Fruit fly (Drosophila melanogaster) whole organism, embryonic: ENCODE measurements around the gene Apoltp.

Experiments used
- ATbp ChIP-seq: fragments of 200-800 bp; sonication (Bioruptor generic); optimal IDR thresholded peaks from 2 replicates; lab custom pipeline; 2017; ENCODE audit warnings: missing biosample characterization, mild to moderate bottlenecking, missing genetic modification characterization, missing genetic modification reagents
- CG10431 ChIP-seq: fragments of 200-800 bp; sonication (Bioruptor generic); optimal IDR thresholded peaks from 3 replicates; lab custom pipeline; 2018; ENCODE audit warnings: missing biosample characterization, mild to moderate bottlenecking, missing genetic modification characterization
- CG11456 ChIP-seq: fragments of 200-800 bp; sonication (Bioruptor generic); IDR thresholded peaks from 3 replicates; pipeline ENCODE4 v1.3.6; 2022; ENCODE audit warnings: missing biosample characterization, missing genetic modification characterization
- CG11560 ChIP-seq: fragments of 200-800 bp; sonication (Bioruptor generic); IDR thresholded peaks from 3 replicates; pipeline ENCODE4 v1.3.6; 2022; ENCODE audit warnings: missing biosample characterization, missing genetic modification characterization
- CG11696 ChIP-seq: fragments of 200-800 bp; sonication (Bioruptor generic); IDR thresholded peaks from 2 replicates; pipeline ENCODE4 v1.3.6; 2022; ENCODE audit warnings: missing biosample characterization, missing genetic modification characterization
- CG12236 ChIP-seq: fragments of 200-800 bp; sonication (Bioruptor generic); optimal IDR thresholded peaks from 2 replicates; lab custom pipeline; 2016; ENCODE audit warnings: missing biosample characterization, missing genetic modification characterization
- CG13775 ChIP-seq: fragments of 200-800 bp; sonication (Bioruptor generic); optimal IDR thresholded peaks from 3 replicates; lab custom pipeline; 2017; ENCODE audit warnings: missing biosample characterization, mild to moderate bottlenecking, missing genetic modification characterization
- CG15601 ChIP-seq: fragments of 200-800 bp; sonication (Bioruptor generic); optimal IDR thresholded peaks from 3 replicates; lab custom pipeline; 2019; ENCODE audit warnings: missing biosample characterization, mild to moderate bottlenecking, missing genetic modification characterization, moderate library complexity
- CG17361 ChIP-seq: fragments of 200-800 bp; sonication (Bioruptor generic); IDR thresholded peaks from 3 replicates; pipeline ENCODE4 v1.3.6; 2022; ENCODE audit warnings: missing biosample characterization, missing genetic modification characterization
- CG18476 ChIP-seq: fragments of 200-800 bp; sonication (Bioruptor generic); optimal IDR thresholded peaks from 2 replicates; lab custom pipeline; 2016; ENCODE audit warnings: missing biosample characterization, mild to moderate bottlenecking, missing genetic modification characterization
- CG2116 ChIP-seq: fragments of 200-800 bp; sonication (Bioruptor generic); optimal IDR thresholded peaks from 3 replicates; lab custom pipeline; 2018; ENCODE audit warnings: missing biosample characterization, mild to moderate bottlenecking, missing genetic modification characterization
- CG31224 ChIP-seq: fragments of 200-800 bp; sonication (Bioruptor generic); IDR thresholded peaks from 2 replicates; pipeline ENCODE4 v1.3.6; 2022; ENCODE audit warnings: missing biosample characterization, missing genetic modification characterization
- CG4424 ChIP-seq: fragments of 200-800 bp; sonication (Bioruptor generic); optimal IDR thresholded peaks from 3 replicates; lab custom pipeline; 2016; ENCODE audit warnings: missing biosample characterization, missing genetic modification characterization
- CG4617 ChIP-seq: fragments of 200-800 bp; sonication (Bioruptor generic); optimal IDR thresholded peaks from 3 replicates; lab custom pipeline; 2016; ENCODE audit warnings: missing biosample characterization, missing genetic modification characterization, borderline replicate concordance
- CG7372 ChIP-seq: fragments of 200-800 bp; sonication (Bioruptor generic); IDR thresholded peaks from 2 replicates; pipeline ENCODE4 v1.3.6; 2022; ENCODE audit warnings: missing biosample characterization, missing genetic modification characterization
- CG7556 ChIP-seq: fragments of 200-800 bp; sonication (Bioruptor generic); optimal IDR thresholded peaks from 2 replicates; lab custom pipeline; 2017; ENCODE audit warnings: missing biosample characterization, mild to moderate bottlenecking, missing genetic modification characterization
- CG7963 ChIP-seq: fragments of 200-800 bp; sonication (Bioruptor generic); IDR thresholded peaks from 3 replicates; pipeline ENCODE4 v1.3.6; 2022; ENCODE audit warnings: missing biosample characterization, missing genetic modification characterization; ENCODE audit not compliant: partially characterized antibody
- CG7987 ChIP-seq: fragments of 200-800 bp; sonication (Bioruptor generic); optimal IDR thresholded peaks from 2 replicates; lab custom pipeline; 2018; ENCODE audit warnings: missing biosample characterization, mild to moderate bottlenecking, missing genetic modification characterization, moderate library complexity
- CG8359 ChIP-seq: fragments of 200-800 bp; sonication (Bioruptor generic); optimal IDR thresholded peaks from 2 replicates; lab custom pipeline; 2017; ENCODE audit warnings: missing biosample characterization, mild to moderate bottlenecking, missing genetic modification characterization, borderline replicate concordance
- CG8765 ChIP-seq: fragments of 200-800 bp; sonication (Bioruptor generic); IDR thresholded peaks from 2 replicates; pipeline ENCODE4 v1.3.6; 2022; ENCODE audit warnings: missing biosample characterization, missing genetic modification characterization
- CG8924 ChIP-seq: fragments of 200-800 bp; optimal IDR thresholded peaks from 3 replicates; lab custom pipeline; 2019; ENCODE audit warnings: missing biosample characterization, mild to moderate bottlenecking, missing genetic modification characterization, moderate library complexity
- CG8944 ChIP-seq: fragments of 200-800 bp; sonication (Bioruptor generic); optimal IDR thresholded peaks from 3 replicates; lab custom pipeline; 2016; ENCODE audit warnings: missing biosample characterization, missing genetic modification characterization
- CG9437 ChIP-seq: fragments of 200-800 bp; sonication (Bioruptor generic); optimal IDR thresholded peaks from 2 replicates; lab custom pipeline; 2018; ENCODE audit warnings: missing biosample characterization, mild to moderate bottlenecking, missing genetic modification characterization
- Dp ChIP-seq: fragments of 200-800 bp; sonication (Bioruptor generic); optimal IDR thresholded peaks from 2 replicates; lab custom pipeline; 2018; ENCODE audit warnings: missing biosample characterization, mild to moderate bottlenecking, missing genetic modification characterization, moderate library complexity
- Gsc ChIP-seq: fragments of 200-800 bp; sonication (Bioruptor generic); IDR thresholded peaks from 2 replicates; pipeline ENCODE4 v1.3.6; 2022; ENCODE audit warnings: missing biosample characterization, missing genetic modification characterization
- Lhr ChIP-seq: fragments of 200-800 bp; sonication (Bioruptor generic); optimal IDR thresholded peaks from 3 replicates; lab custom pipeline; 2017; ENCODE audit warnings: mild to moderate bottlenecking, missing biosample characterization, missing genetic modification reagents, missing genetic modification characterization
- MESR4 ChIP-seq: fragments of 200-800 bp; sonication (Bioruptor generic); optimal IDR thresholded peaks from 2 replicates; lab custom pipeline; 2018; ENCODE audit warnings: missing biosample characterization, mild to moderate bottlenecking, missing genetic modification characterization, moderate library complexity
- Nf-YA ChIP-seq: fragments of 200-800 bp; sonication (Bioruptor generic); IDR thresholded peaks from 2 replicates; pipeline ENCODE4 v1.3.6; 2022; ENCODE audit warnings: missing biosample characterization, missing genetic modification characterization
- Oli ChIP-seq: fragments of 200-800 bp; sonication (Bioruptor generic); optimal IDR thresholded peaks from 2 replicates; lab custom pipeline; 2018; ENCODE audit warnings: missing biosample characterization, mild to moderate bottlenecking, missing genetic modification characterization, moderate library complexity
- Sry-β ChIP-seq: fragments of 200-800 bp; sonication (Bioruptor generic); optimal IDR thresholded peaks from 2 replicates; lab custom pipeline; 2018; ENCODE audit warnings: missing biosample characterization, mild to moderate bottlenecking, missing genetic modification characterization, moderate library complexity
- Xbp1 ChIP-seq: fragments of 200-800 bp; sonication (Bioruptor generic); optimal IDR thresholded peaks from 3 replicates; lab custom pipeline; 2016; ENCODE audit warnings: missing biosample characterization, mild to moderate bottlenecking, missing genetic modification characterization
- dm ChIP-seq: fragments of 200-800 bp; sonication (Bioruptor generic); optimal IDR thresholded peaks from 3 replicates; lab custom pipeline; 2016; ENCODE audit warnings: missing biosample characterization, missing genetic modification characterization
- fd64A ChIP-seq: fragments of 200-800 bp; sonication (Bioruptor generic); optimal IDR thresholded peaks from 3 replicates; lab custom pipeline; 2018; ENCODE audit warnings: missing biosample characterization, mild to moderate bottlenecking, missing genetic modification characterization
- grn ChIP-seq: fragments of 200-800 bp; sonication (Bioruptor generic); optimal IDR thresholded peaks from 3 replicates; lab custom pipeline; 2017; ENCODE audit warnings: missing biosample characterization, missing genetic modification characterization
- hb ChIP-seq: fragments of 200-800 bp; sonication (Bioruptor generic); IDR thresholded peaks from 3 replicates; pipeline ENCODE4 v1.3.6; 2022; ENCODE audit warnings: missing biosample characterization, missing genetic modification characterization; ENCODE audit not compliant: partially characterized antibody
- kay ChIP-seq: fragments of 200-800 bp; sonication (Bioruptor generic); optimal IDR thresholded peaks from 2 replicates; lab custom pipeline; 2016; ENCODE audit warnings: missing biosample characterization, missing genetic modification characterization
- lilli ChIP-seq: fragments of 200-800 bp; sonication (Bioruptor generic); optimal IDR thresholded peaks from 3 replicates; lab custom pipeline; 2016; ENCODE audit warnings: missing biosample characterization, missing genetic modification characterization
- lola ChIP-seq, 3 experiments: fragments of >200 bp in 2 of 3; fragments of 200-800 bp in 1 of 3; sonication (Bioruptor generic) in 1 of 3; optimal IDR thresholded peaks; 2 replicates each; lab custom pipeline; 2017 to 2019; ENCODE audit warnings: missing biosample characterization in 3 of 3, missing genetic modification characterization in 3 of 3, mild to moderate bottlenecking in 1 of 3, moderate library complexity in 1 of 3
- p53 ChIP-seq: fragments of 200-800 bp; sonication (Bioruptor generic); optimal IDR thresholded peaks from 2 replicates; lab custom pipeline; 2016; ENCODE audit warnings: missing biosample characterization, missing genetic modification characterization
- run ChIP-seq: fragments of 200-800 bp; sonication (Bioruptor generic); optimal IDR thresholded peaks from 3 replicates; lab custom pipeline; 2018; ENCODE audit warnings: missing biosample characterization, mild to moderate bottlenecking, missing genetic modification characterization
- salm ChIP-seq: fragments of 200-800 bp; sonication (Bioruptor generic); optimal IDR thresholded peaks from 2 replicates; lab custom pipeline; 2018; ENCODE audit warnings: missing biosample characterization, mild to moderate bottlenecking, missing genetic modification characterization
- sc ChIP-seq, 3 experiments: fragments of >200 bp in 2 of 3; fragments of 200-800 bp in 1 of 3; sonication (Bioruptor generic) in 1 of 3; optimal IDR thresholded peaks; 2 replicates in 2 of 3; 3 replicates in 1 of 3; lab custom pipeline; 2017; ENCODE audit warnings: mild to moderate bottlenecking in 1 of 3, missing biosample characterization in 1 of 3, missing genetic modification characterization in 1 of 3, missing genetic modification reagents in 1 of 3
- scrt ChIP-seq: fragments of 200-800 bp; sonication (Bioruptor generic); optimal IDR thresholded peaks from 2 replicates; lab custom pipeline; 2018; ENCODE audit warnings: missing biosample characterization, mild to moderate bottlenecking, missing genetic modification characterization, moderate library complexity
- shn ChIP-seq: fragments of 200-800 bp; sonication (Bioruptor generic); optimal IDR thresholded peaks from 3 replicates; lab custom pipeline; 2016; ENCODE audit warnings: missing biosample characterization, missing genetic modification characterization
- sisA ChIP-seq: fragments of 200-800 bp; sonication (Bioruptor generic); IDR thresholded peaks from 2 replicates; pipeline ENCODE4 v1.3.6; 2022; ENCODE audit warnings: missing biosample characterization, missing genetic modification characterization
- sug ChIP-seq: fragments of 200-800 bp; optimal IDR thresholded peaks from 2 replicates; lab custom pipeline; 2019; ENCODE audit warnings: missing biosample characterization, mild to moderate bottlenecking, missing genetic modification characterization, moderate library complexity
- tll ChIP-seq, 2 experiments: fragments of 200-800 bp in 1 of 2; fragments of >200 bp in 1 of 2; sonication (Bioruptor generic) in 1 of 2; optimal IDR thresholded peaks; 2 replicates each; lab custom pipeline; 2017 to 2019; ENCODE audit warnings: missing biosample characterization in 2 of 2, missing genetic modification characterization in 2 of 2, mild to moderate bottlenecking in 1 of 2, moderate library complexity in 1 of 2
- unpg ChIP-seq: fragments of 200-800 bp; sonication (Bioruptor generic); optimal IDR thresholded peaks from 3 replicates; lab custom pipeline; 2018; ENCODE audit warnings: missing biosample characterization, mild to moderate bottlenecking, missing genetic modification characterization, moderate library complexity
- vfl ChIP-seq: fragments of 200-800 bp; sonication (Bioruptor generic); optimal IDR thresholded peaks from 2 replicates; lab custom pipeline; 2016; ENCODE audit warnings: missing biosample characterization, missing genetic modification characterization
- z ChIP-seq: fragments of 200-800 bp; sonication (Bioruptor generic); IDR thresholded peaks from 3 replicates; pipeline ENCODE4 v1.3.6; 2022; ENCODE audit warnings: missing biosample characterization, missing genetic modification characterization

Apoltp gene

DNA sequence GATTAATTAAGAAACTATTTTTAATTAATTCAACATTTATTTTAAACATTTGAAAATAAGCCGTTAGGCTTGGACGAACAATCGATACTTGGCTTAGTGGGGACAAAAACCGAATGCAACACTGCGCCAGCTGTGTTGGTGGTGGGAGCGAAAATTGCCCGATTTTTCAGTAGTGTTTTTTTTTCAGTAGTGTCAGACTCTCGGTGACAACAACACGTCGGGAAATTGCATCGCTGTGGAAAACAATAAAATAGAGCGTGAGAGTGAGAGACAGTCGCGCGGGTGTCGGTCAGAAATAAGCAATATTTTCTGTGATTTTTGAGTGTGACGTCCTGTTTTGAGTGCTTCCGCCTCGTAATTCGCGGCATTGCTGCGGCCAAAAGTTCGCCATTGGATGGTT, 17.3 kb upstream of the Apoltp start (continued):
- TF ChIP-seq tll (GFP tag; optimal IDR thresholded peaks at IDR 0.05; lab: Kevin White, UChicago), result no peak
- peak; percentile 24 for TF ChIP-seq CG4617 (GFP tag; lab: Kevin White, UChicago)
- TF ChIP-seq vfl, result peak; percentile 64
- no peak for TF ChIP-seq Sry-β (GFP tag; lab: Kevin White, UChicago)
- TF ChIP-seq p53, result no peak
- TF ChIP-seq Nf-YA (GFP tag; lab: Robert Waterston, UW), result no peak
- TF ChIP-seq ATbp (GFP tag; lab: Kevin White, UChicago), result no peak
- TF ChIP-seq Dp (GFP tag; lab: Kevin White, UChicago), result peak; percentile 74
- TF ChIP-seq Lhr, result peak; percentile 87
- TF ChIP-seq CG8359 (GFP tag; lab: Kevin White, UChicago), result no peak
- TF ChIP-seq Xbp1 (GFP tag; lab: Kevin White, UChicago), result peak; percentile 71
- no peak for TF ChIP-seq CG9437
- TF ChIP-seq fd64A (GFP tag; lab: Kevin White, UChicago), result no peak
- TF ChIP-seq CG7987, result peak; percentile 59
- no peak for TF ChIP-seq scrt (GFP tag; lab: Kevin White, UChicago)
- no peak for TF ChIP-seq CG12236 (GFP tag; lab: Kevin White, UChicago)
- TF ChIP-seq Gsc (GFP tag; lab: Robert Waterston, UW), result no peak
- TF ChIP-seq sc (optimal IDR thresholded peaks at IDR 0.05; lab: Kevin White, UChicago), result no peak
- TF ChIP-seq sc (GFP tag; optimal IDR thresholded peaks at IDR 0.05; lab: Kevin White, UChicago), result no peak
- peak; percentile 12; the same call in 1 of the 3 replicates for TF ChIP-seq CG11560
- peak; percentile 33 for TF ChIP-seq sug (tag; lab: Kevin White, UChicago)
- TF ChIP-seq unpg (GFP tag; lab: Kevin White, UChicago), result peak; percentile 11
- peak; percentile 79 for TF ChIP-seq CG7963 (GFP tag; lab: Robert Waterston, UW)
- TF ChIP-seq CG8765 (GFP tag; lab: Robert Waterston, UW), result no peak
- no peak for TF ChIP-seq CG7372 (GFP tag; lab: Robert Waterston, UW)
- no peak for TF ChIP-seq CG18476
- peak; percentile 30 for TF ChIP-seq CG8944
- no peak for TF ChIP-seq Oli
- 0 out of 2 replicates have a peak, but pooled peaks have one; percentile 32 for TF ChIP-seq CG31224 (GFP tag; lab: Robert Waterston, UW)
- peak; percentile 60; the same call in 1 of the 3 replicates for TF ChIP-seq hb
- TF ChIP-seq lola (GFP tag; optimal IDR thresholded peaks at IDR 0.05; lab: Kevin White, UChicago), result no peak
- peak; percentile 58 for TF ChIP-seq CG15601
- no peak for TF ChIP-seq kay
- TF ChIP-seq CG11456 (GFP tag; lab: Robert Waterston, UW), result peak; percentile 79
- TF ChIP-seq MESR4 (GFP tag; lab: Kevin White, UChicago), result peak; percentile 64
- peak; percentile 20 for TF ChIP-seq CG13775 (GFP tag; lab: Kevin White, UChicago)
- peak; percentile 63 for TF ChIP-seq lilli
- TF ChIP-seq z, result peak; percentile 72; the same call in 2 of the 3 replicates
- no peak for TF ChIP-seq grn (GFP tag; lab: Kevin White, UChicago)
- TF ChIP-seq CG8924 (tag; lab: Kevin White, UChicago), result peak; percentile 19
- no peak for TF ChIP-seq CG17361 (GFP tag; lab: Robert Waterston, UW)
- peak; percentile 21 for TF ChIP-seq CG4424 (GFP tag; lab: Kevin White, UChicago)
- no peak for TF ChIP-seq salm (tag; lab: Kevin White, UChicago)
- TF ChIP-seq dm (GFP tag; lab: Kevin White, UChicago), result peak; percentile 58
- no peak for TF ChIP-seq sisA (GFP tag; lab: Robert Waterston, UW)
- peak; percentile 63 for TF ChIP-seq shn (GFP tag; lab: Kevin White, UChicago)
- peak; percentile 19 for TF ChIP-seq run
- TF ChIP-seq CG10431 (GFP tag; lab: Kevin White, UChicago), result no peak
- TF ChIP-seq CG11696, result no peak
- peak; percentile 5 for TF ChIP-seq CG7556 (GFP tag; lab: Kevin White, UChicago)
- peak; percentile 100 for TF ChIP-seq CG2116 (GFP tag; lab: Kevin White, UChicago)
